Worm (Caenorhabditis elegans) whole organism, L2 larva: ENCODE results near the gene srh-178.

Experiments
- C34F6.9 ChIP-seq: fragments of 150-350 bp; optimal IDR thresholded peaks from 2 replicates; lab custom pipeline; 2014; ENCODE audit warnings: missing biosample characterization, missing genetic modification characterization
- F13H6.1 ChIP-seq: sonication (generic microtip); optimal IDR thresholded peaks from 2 replicates; lab custom pipeline; 2016; ENCODE audit warnings: missing genetic modification characterization, missing compliant biosample characterization
- R02D3.7 ChIP-seq: fragments of 150-350 bp; optimal IDR thresholded peaks from 2 replicates; lab custom pipeline; 2014; ENCODE audit warnings: missing biosample characterization, missing genetic modification characterization
- Y55F3AM.14 ChIP-seq: fragments of 200-800 bp; sonication (Bioruptor generic); optimal IDR thresholded peaks from 2 replicates; lab custom pipeline; 2018; ENCODE audit warnings: mild to moderate bottlenecking, missing genetic modification characterization, missing compliant biosample characterization
- ZK546.5 ChIP-seq: sonication (generic microtip); optimal IDR thresholded peaks from 2 replicates; lab custom pipeline; 2017; ENCODE audit warnings: missing biosample characterization, missing genetic modification characterization
- alr-1 ChIP-seq: fragments of 150-350 bp; optimal IDR thresholded peaks from 2 replicates; lab custom pipeline; 2014; ENCODE audit warnings: missing biosample characterization, missing genetic modification characterization
- aly-2 ChIP-seq: fragments of 150-350 bp; optimal IDR thresholded peaks from 2 replicates; lab custom pipeline; 2014; ENCODE audit warnings: missing biosample characterization, missing genetic modification characterization
- ama-1 ChIP-seq: fragments of 150-350 bp; optimal IDR thresholded peaks from 2 replicates; lab custom pipeline; 2018; ENCODE audit warnings: inconsistent platforms
- blmp-1 ChIP-seq: sonication (generic microtip); optimal IDR thresholded peaks from 2 replicates; lab custom pipeline; 2017; ENCODE audit warnings: missing genetic modification characterization, mild to moderate bottlenecking, missing compliant biosample characterization, antibody characterized with exemption, moderate library complexity; ENCODE audit not compliant: insufficient read depth
- ceh-16 ChIP-seq: fragments of 150-350 bp; optimal IDR thresholded peaks from 2 replicates; lab custom pipeline; 2014; ENCODE audit warnings: missing biosample characterization, missing genetic modification characterization
- ceh-82 ChIP-seq: fragments of 150-350 bp; optimal IDR thresholded peaks from 2 replicates; lab custom pipeline; 2014; ENCODE audit warnings: missing biosample characterization, missing genetic modification characterization
- crh-2 ChIP-seq: sonication (generic microtip); optimal IDR thresholded peaks from 2 replicates; lab custom pipeline; 2017; ENCODE audit warnings: missing biosample characterization, missing genetic modification characterization
- dmd-4 ChIP-seq: sonication (generic microtip); optimal IDR thresholded peaks from 2 replicates; lab custom pipeline; 2017; ENCODE audit warnings: missing biosample characterization, missing genetic modification characterization
- egl-27 ChIP-seq: sonication (generic microtip); optimal IDR thresholded peaks from 3 replicates; lab custom pipeline; 2017; ENCODE audit warnings: missing biosample characterization, missing genetic modification reagents, missing genetic modification characterization
- elt-1 ChIP-seq: fragments of 150-350 bp; optimal IDR thresholded peaks from 2 replicates; lab custom pipeline; 2014; ENCODE audit warnings: missing biosample characterization, missing genetic modification characterization
- elt-3 ChIP-seq: sonication (generic microtip); optimal IDR thresholded peaks from 2 replicates; lab custom pipeline; 2017; ENCODE audit warnings: missing biosample characterization, missing genetic modification characterization
- fos-1 ChIP-seq: fragments of 150-350 bp; optimal IDR thresholded peaks from 2 replicates; lab custom pipeline; 2014; ENCODE audit warnings: missing biosample characterization, missing genetic modification characterization
- gmeb-1 ChIP-seq: fragments of 150-350 bp; optimal IDR thresholded peaks from 2 replicates; lab custom pipeline; 2014; ENCODE audit warnings: missing biosample characterization, missing genetic modification characterization
- lin-11 ChIP-seq: fragments of 150-350 bp; sonication (generic microtip); optimal IDR thresholded peaks from 2 replicates; lab custom pipeline; 2014; ENCODE audit warnings: missing biosample characterization, missing genetic modification characterization, inconsistent platforms, mixed read lengths
- lin-39 ChIP-seq: fragments of 150-350 bp; optimal IDR thresholded peaks from 2 replicates; lab custom pipeline; 2014; ENCODE audit warnings: missing biosample characterization, missing genetic modification reagents, missing genetic modification characterization
- lsy-2 ChIP-seq, 2 experiments: fragments of 150-350 bp in 1 of 2; sonication (generic microtip) in 1 of 2; optimal IDR thresholded peaks; 2 replicates each; lab custom pipeline; 2014 to 2017; ENCODE audit warnings: missing biosample characterization in 2 of 2, missing genetic modification characterization in 2 of 2
- mab-5 ChIP-seq: fragments of 150-350 bp; optimal IDR thresholded peaks from 2 replicates; lab custom pipeline; 2014; ENCODE audit warnings: missing biosample characterization, missing genetic modification characterization
- mdl-1 ChIP-seq, 2 experiments: fragments of 150-350 bp in 1 of 2; sonication (generic microtip) in 1 of 2; optimal IDR thresholded peaks; 2 replicates each; lab custom pipeline; 2017; ENCODE audit warnings: missing biosample characterization in 2 of 2, missing genetic modification characterization in 2 of 2
- nhr-10 ChIP-seq: sonication (generic microtip); optimal IDR thresholded peaks from 2 replicates; lab custom pipeline; 2017; ENCODE audit warnings: missing biosample characterization, missing genetic modification characterization
- nhr-11 ChIP-seq: fragments of 150-350 bp; optimal IDR thresholded peaks from 2 replicates; lab custom pipeline; 2014; ENCODE audit warnings: missing biosample characterization, missing genetic modification characterization
- nhr-12 ChIP-seq: fragments of 150-350 bp; optimal IDR thresholded peaks from 2 replicates; lab custom pipeline; 2014; ENCODE audit warnings: missing biosample characterization, missing genetic modification characterization
- nhr-129 ChIP-seq: fragments of 150-350 bp; optimal IDR thresholded peaks from 2 replicates; lab custom pipeline; 2014; ENCODE audit warnings: missing biosample characterization, missing genetic modification characterization
- nhr-21 ChIP-seq: fragments of 150-350 bp; optimal IDR thresholded peaks from 2 replicates; lab custom pipeline; 2014; ENCODE audit warnings: missing biosample characterization, missing genetic modification characterization
- nhr-23 ChIP-seq: fragments of 150-350 bp; optimal IDR thresholded peaks from 2 replicates; lab custom pipeline; 2014; ENCODE audit warnings: missing biosample characterization, missing genetic modification reagents, missing genetic modification characterization
- nhr-237 ChIP-seq: fragments of 150-350 bp; optimal IDR thresholded peaks from 2 replicates; lab custom pipeline; 2014; ENCODE audit warnings: missing biosample characterization, missing genetic modification characterization
- nhr-25 ChIP-seq: fragments of 150-350 bp; sonication (generic microtip); optimal IDR thresholded peaks from 3 replicates; lab custom pipeline; 2014; ENCODE audit warnings: missing biosample characterization, missing genetic modification characterization
- nhr-6 ChIP-seq: fragments of 150-350 bp; optimal IDR thresholded peaks from 2 replicates; lab custom pipeline; 2014; ENCODE audit warnings: missing biosample characterization, missing genetic modification characterization
- nhr-77 ChIP-seq: fragments of 150-350 bp; optimal IDR thresholded peaks from 2 replicates; lab custom pipeline; 2014; ENCODE audit warnings: missing biosample characterization, missing genetic modification characterization
- peb-1 ChIP-seq: fragments of 150-350 bp; optimal IDR thresholded peaks from 2 replicates; lab custom pipeline; 2014; ENCODE audit warnings: missing biosample characterization, missing genetic modification characterization
- skn-1 ChIP-seq: sonication (generic microtip); optimal IDR thresholded peaks from 2 replicates; lab custom pipeline; 2017; ENCODE audit warnings: missing biosample characterization, missing genetic modification characterization
- sma-3 ChIP-seq: sonication (generic microtip); optimal IDR thresholded peaks from 2 replicates; lab custom pipeline; 2016; ENCODE audit warnings: missing genetic modification reagents, missing genetic modification characterization, missing compliant biosample characterization
- snpc-4 ChIP-seq: fragments of 150-350 bp; optimal IDR thresholded peaks from 2 replicates; lab custom pipeline; 2014; ENCODE audit warnings: missing biosample characterization, missing genetic modification characterization
- unc-39 ChIP-seq: fragments of 150-350 bp; optimal IDR thresholded peaks from 2 replicates; lab custom pipeline; 2014; ENCODE audit warnings: missing biosample characterization, missing genetic modification characterization
- unc-55 ChIP-seq: fragments of 150-350 bp; sonication (generic microtip); optimal IDR thresholded peaks from 3 replicates; lab custom pipeline; 2014; ENCODE audit warnings: missing biosample characterization, missing genetic modification reagents, missing genetic modification characterization
- unc-62 ChIP-seq: fragments of 150-350 bp; optimal IDR thresholded peaks from 2 replicates; lab custom pipeline; 2014; ENCODE audit warnings: missing biosample characterization, missing genetic modification reagents, missing genetic modification characterization
- zag-1 ChIP-seq: fragments of 150-350 bp; optimal IDR thresholded peaks from 2 replicates; lab custom pipeline; 2014; ENCODE audit warnings: missing biosample characterization, missing genetic modification characterization
- ztf-1 ChIP-seq: fragments of 200-800 bp; sonication (Bioruptor generic); conservative IDR thresholded peaks from 2 replicates; pipeline ENCODE4 v1.3.6; 2022; ENCODE audit warnings: missing genetic modification characterization, missing compliant biosample characterization
- ztf-11 ChIP-seq: sonication (generic microtip); optimal IDR thresholded peaks from 2 replicates; lab custom pipeline; 2017; ENCODE audit warnings: missing biosample characterization, missing genetic modification characterization
- ztf-4 ChIP-seq: fragments of 150-350 bp; optimal IDR thresholded peaks from 2 replicates; lab custom pipeline; 2014; ENCODE audit warnings: missing biosample characterization, missing genetic modification characterization

srh-178 gene

DNA sequence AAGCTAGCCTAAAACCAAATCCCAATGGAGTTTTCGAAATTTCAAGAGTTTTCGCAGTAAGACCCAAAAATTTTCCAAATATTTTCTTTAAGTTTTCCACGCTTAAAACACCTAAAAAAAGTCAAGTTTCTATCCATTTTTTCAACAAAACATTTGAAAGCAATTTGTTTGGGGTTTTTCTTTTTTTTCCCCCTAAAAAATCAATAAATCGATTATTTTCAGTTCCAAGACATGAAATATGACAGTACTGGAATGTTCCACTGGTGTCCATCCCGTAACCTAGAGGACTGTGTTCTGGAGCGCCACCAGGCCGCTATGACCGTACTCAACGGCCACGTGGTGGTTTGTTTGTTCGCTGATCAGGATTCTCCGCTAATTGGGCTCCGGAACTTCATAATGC lies 24.5 kb upstream of the srh-178 start:
- TF ChIP-seq unc-39 (tag; lab: Kevin White, UChicago) (no peak), fos-1 (no peak), nhr-25 (tag; lab: Kevin White, UChicago) (no peak), nhr-129 (no peak), mab-5 (no peak), zag-1 (tag; lab: Kevin White, UChicago) (no peak), unc-55 (GFP tag; lab: Kevin White, UChicago) (no peak), snpc-4 (tag; lab: Kevin White, UChicago) (no peak), nhr-77 (no peak), nhr-12 (tag; lab: Kevin White, UChicago) (no peak), Y55F3AM.14 (GFP tag; lab: Kevin White, UChicago) (no peak), ztf-11 (tag; lab: Kevin White, UChicago) (no peak), dmd-4 (tag; lab: Kevin White, UChicago) (no peak), aly-2 (tag; lab: Kevin White, UChicago) (no peak), elt-1 (tag; lab: Kevin White, UChicago) (no peak)

DNA sequence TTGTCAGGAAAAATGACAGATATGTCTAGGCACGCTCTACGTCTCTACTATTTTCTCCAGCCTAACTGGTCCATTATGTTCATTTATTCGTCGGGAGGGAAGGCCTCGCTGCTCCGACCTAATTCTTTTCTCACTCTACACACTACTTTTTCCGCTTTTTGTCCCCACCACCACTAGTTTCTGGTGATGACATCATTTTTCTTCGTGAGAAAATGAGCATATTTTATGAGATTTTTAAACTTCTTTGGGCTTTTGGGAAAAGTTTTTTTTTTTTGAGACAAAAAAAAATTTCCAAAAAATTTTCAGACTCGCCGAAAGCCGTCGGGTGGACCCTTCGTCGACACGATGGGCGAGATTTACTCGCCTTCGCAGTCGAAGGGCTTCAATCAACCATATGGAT lies 11.8 kb upstream of the srh-178 start, which contains the start of gene slo-1:
TSS of gene slo-1 (plus strand) at position 301 of the 400 bp plus-strand sequence.
- no peak for TF ChIP-seq snpc-4 (tag; lab: Kevin White, UChicago)
- TF ChIP-seq ceh-82 (tag; lab: Kevin White, UChicago): no peak
- no peak for TF ChIP-seq nhr-6 (tag; lab: Kevin White, UChicago)
- TF ChIP-seq elt-1 (tag; lab: Kevin White, UChicago): no peak
- no peak for TF ChIP-seq ZK546.5 (tag; lab: Kevin White, UChicago)
- TF ChIP-seq gmeb-1 (tag; lab: Kevin White, UChicago): no peak
- TF ChIP-seq nhr-237 (tag; lab: Kevin White, UChicago): no peak
- TF ChIP-seq unc-55 (GFP tag; lab: Kevin White, UChicago): no peak
- TF ChIP-seq C34F6.9 (tag; lab: Kevin White, UChicago): no peak
- no peak for TF ChIP-seq ztf-1 (GFP tag; lab: Robert Waterston, UW)
- no peak for TF ChIP-seq nhr-12 (tag; lab: Kevin White, UChicago)
- no peak for TF ChIP-seq aly-2 (tag; lab: Kevin White, UChicago)
- TF ChIP-seq lin-11 (tag; lab: Kevin White, UChicago): no peak
- TF ChIP-seq nhr-77: no peak
- TF ChIP-seq egl-27: no peak
- no peak for TF ChIP-seq nhr-10
- TF ChIP-seq blmp-1 (tag; lab: Kevin White, UChicago): no peak
- no peak for TF ChIP-seq mab-5

DNA sequence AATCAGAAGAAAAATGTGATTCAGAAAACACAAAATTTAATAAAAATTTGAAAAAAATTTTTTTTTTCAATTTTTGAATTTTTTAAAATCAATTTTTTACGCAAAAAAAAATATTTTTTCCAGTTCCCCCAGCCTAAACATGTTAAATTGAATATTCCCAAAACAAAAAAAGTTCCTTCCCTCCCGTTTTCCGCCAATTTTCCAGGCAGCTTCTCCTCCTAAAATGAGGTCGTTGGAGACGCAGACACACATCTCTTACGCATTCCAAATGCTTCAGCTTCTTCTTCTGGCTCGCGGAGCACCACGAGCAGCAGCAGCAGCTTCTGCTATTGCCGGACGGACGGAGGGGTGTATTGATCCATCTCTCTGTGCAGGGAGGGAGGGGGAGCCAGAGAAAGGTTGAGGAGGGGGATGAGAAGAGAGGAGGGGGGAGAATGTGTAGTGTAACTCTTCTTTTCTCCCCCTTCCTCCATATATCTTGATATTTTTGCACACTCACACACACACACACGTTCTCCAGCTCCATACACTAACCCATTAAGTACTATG lies 10.2 kb upstream of the srh-178 start:
- TF ChIP-seq ztf-4: no peak
- no peak for TF ChIP-seq ceh-82 (tag; lab: Kevin White, UChicago)
- no peak for TF ChIP-seq crh-2 (tag; lab: Kevin White, UChicago)
- TF ChIP-seq elt-3 (tag; lab: Kevin White, UChicago): no peak
- TF ChIP-seq nhr-6 (tag; lab: Kevin White, UChicago): no peak
- TF ChIP-seq egl-27: no peak
- TF ChIP-seq ztf-1 (GFP tag; lab: Robert Waterston, UW): no peak
- no peak for TF ChIP-seq alr-1
- no peak for TF ChIP-seq dmd-4 (tag; lab: Kevin White, UChicago)
- TF ChIP-seq peb-1 (tag; lab: Kevin White, UChicago): no peak
- TF ChIP-seq nhr-21 (tag; lab: Kevin White, UChicago): no peak
- no peak for TF ChIP-seq aly-2 (tag; lab: Kevin White, UChicago)
- peak; percentile 6 for TF ChIP-seq F13H6.1 (tag; lab: Kevin White, UChicago)
- TF ChIP-seq lin-39: no peak
- TF ChIP-seq lin-11 (tag; lab: Kevin White, UChicago): no peak
- TF ChIP-seq mab-5: no peak
- no peak for TF ChIP-seq nhr-77
- no peak for TF ChIP-seq ama-1 (lab: Kevin White, UChicago)
- peak; percentile 76 for TF ChIP-seq unc-55 (GFP tag; lab: Kevin White, UChicago)
- no peak for TF ChIP-seq nhr-11 (tag; lab: Kevin White, UChicago)
- TF ChIP-seq ZK546.5 (tag; lab: Kevin White, UChicago): no peak
- TF ChIP-seq unc-62 (GFP tag; lab: Kevin White, UChicago): no peak
- no peak for TF ChIP-seq sma-3 (GFP tag; lab: Kevin White, UChicago)
- TF ChIP-seq snpc-4 (tag; lab: Kevin White, UChicago): peak; percentile 62
- TF ChIP-seq R02D3.7: no peak
- TF ChIP-seq Y55F3AM.14 (GFP tag; lab: Kevin White, UChicago): no peak
- TF ChIP-seq zag-1 (tag; lab: Kevin White, UChicago): peak; percentile 67
- no peak for TF ChIP-seq blmp-1 (tag; lab: Kevin White, UChicago)
- no peak for TF ChIP-seq nhr-23
- TF ChIP-seq elt-1 (tag; lab: Kevin White, UChicago): no peak
- peak; percentile 52 for TF ChIP-seq nhr-129
- TF ChIP-seq nhr-10: no peak
- TF ChIP-seq nhr-12 (tag; lab: Kevin White, UChicago): no peak
- no peak for TF ChIP-seq ceh-16 (tag; lab: Kevin White, UChicago)
- peak in 1 of 2 experiments; percentile 64 for TF ChIP-seq lsy-2 (tag; optimal IDR thresholded peaks at IDR 0.05; lab: Kevin White, UChicago)
- TF ChIP-seq fos-1: no peak
- TF ChIP-seq nhr-237 (tag; lab: Kevin White, UChicago): no peak
- peak; percentile 31 for TF ChIP-seq unc-39 (tag; lab: Kevin White, UChicago)
- TF ChIP-seq mdl-1 (tag; optimal IDR thresholded peaks at IDR 0.05; lab: Kevin White, UChicago): peak in 1 of 2 experiments; percentile 55
- peak; percentile 69 for TF ChIP-seq C34F6.9 (tag; lab: Kevin White, UChicago)
- no peak for TF ChIP-seq gmeb-1 (tag; lab: Kevin White, UChicago)
- TF ChIP-seq skn-1 (tag; lab: Kevin White, UChicago): no peak
